Fruit fly (Drosophila melanogaster) S2 (cell line): ENCODE measurements around the gene BomT3.

Experiments
- CG8478 ChIP-seq: fragments of >200 bp; optimal IDR thresholded peaks from 2 replicates; lab custom pipeline; 2018
- CTCF ChIP-seq, 2 experiments: fragments of >200 bp; optimal IDR thresholded peaks; 2 replicates each; lab custom pipeline; 2018

DNA sequence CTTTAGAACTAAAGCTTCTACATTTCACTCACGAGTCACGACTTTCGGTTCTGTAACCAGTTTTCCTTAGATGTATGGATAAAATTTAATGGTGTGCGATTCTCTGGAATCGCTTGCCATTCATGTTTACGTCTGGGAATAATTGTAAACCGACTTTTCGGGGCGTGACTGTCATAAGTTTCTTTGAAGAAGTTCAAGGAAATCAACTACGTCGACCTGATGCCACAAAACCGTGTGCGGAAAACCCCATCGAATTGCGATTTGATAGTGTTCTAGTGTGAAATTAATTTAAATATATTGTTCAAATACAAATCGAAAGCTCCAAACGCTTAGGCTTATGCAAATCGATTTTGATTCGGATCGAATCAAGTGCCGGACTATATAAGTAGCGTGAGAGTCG, 578 bp upstream of the BomT3 start, which contains the start of gene BomBc3:
- TF ChIP-seq CG8478 (lab: Kevin White, UChicago) = no peak
- TF ChIP-seq CTCF (optimal IDR thresholded peaks at IDR 0.05; lab: Kevin White, UChicago) = no peak
